Worm (Caenorhabditis elegans): ENCODE results near the gene set-3.

DNA sequence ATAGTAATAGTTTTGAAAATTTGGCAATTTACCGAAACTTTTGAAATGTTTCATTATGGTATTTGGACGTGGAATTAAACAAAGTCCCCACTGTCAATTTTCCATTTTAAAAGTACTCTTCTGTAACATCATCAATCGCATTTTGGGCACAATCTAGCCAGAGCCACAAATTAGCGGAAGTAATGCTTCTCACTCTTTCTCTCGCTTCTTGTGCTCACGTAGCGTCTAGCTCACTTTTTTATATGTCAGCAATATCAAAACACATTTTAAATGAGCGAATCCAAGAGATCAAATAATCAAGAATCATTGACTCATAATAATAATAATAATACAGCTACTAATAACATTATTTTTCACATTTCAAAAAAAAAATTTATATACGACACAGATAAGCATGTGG, 30.4 kb downstream of the set-3 start:
- TF ChIP-seq sea-1 (GFP tag; conservative IDR thresholded peaks at IDR 0.05) (no peak), hnd-1 (tag; optimal IDR thresholded peaks at IDR 0.05) (no peak)

Data from whole organism, early embryonic.